Fruit fly (Drosophila melanogaster) whole organism, embryonic: ENCODE data around the gene CG10996.

Experiments used
- CG10147 ChIP-seq: fragments of 200-800 bp; sonication (Bioruptor generic); optimal IDR thresholded peaks from 2 replicates; lab custom pipeline; 2019; ENCODE audit warnings: missing biosample characterization, mild to moderate bottlenecking, missing genetic modification characterization, moderate library complexity
- CG12219 ChIP-seq: fragments of 200-800 bp; sonication (Bioruptor generic); optimal IDR thresholded peaks from 3 replicates; lab custom pipeline; 2018; ENCODE audit warnings: missing biosample characterization, mild to moderate bottlenecking, missing genetic modification characterization
- CG13287 ChIP-seq: fragments of 200-800 bp; sonication (Bioruptor generic); IDR thresholded peaks from 2 replicates; pipeline ENCODE4 v1.3.6; 2022; ENCODE audit warnings: missing biosample characterization, missing genetic modification characterization; ENCODE audit not compliant: partially characterized antibody
- CG13424 ChIP-seq: fragments of 200-800 bp; sonication (Bioruptor generic); optimal IDR thresholded peaks from 2 replicates; lab custom pipeline; 2019; ENCODE audit warnings: missing biosample characterization, mild to moderate bottlenecking, missing genetic modification characterization, moderate library complexity
- CG15514 ChIP-seq: fragments of 200-800 bp; sonication (Bioruptor generic); optimal IDR thresholded peaks from 3 replicates; lab custom pipeline; 2017; ENCODE audit warnings: missing biosample characterization, missing genetic modification characterization, mild to moderate bottlenecking, moderate library complexity, missing genetic modification reagents
- CG17359 ChIP-seq: fragments of 200-800 bp; sonication (Bioruptor generic); optimal IDR thresholded peaks from 3 replicates; lab custom pipeline; 2018; ENCODE audit warnings: missing biosample characterization, mild to moderate bottlenecking, missing genetic modification characterization, moderate library complexity
- CG17802 ChIP-seq: fragments of 200-800 bp; sonication (Bioruptor generic); optimal IDR thresholded peaks from 2 replicates; lab custom pipeline; 2018; ENCODE audit warnings: missing biosample characterization, mild to moderate bottlenecking, missing genetic modification characterization, moderate library complexity
- CG2120 ChIP-seq: fragments of 200-800 bp; sonication (Bioruptor generic); optimal IDR thresholded peaks from 3 replicates; lab custom pipeline; 2016; ENCODE audit warnings: missing biosample characterization, missing genetic modification characterization
- CG2202 ChIP-seq: fragments of 200-800 bp; sonication (Bioruptor generic); optimal IDR thresholded peaks from 2 replicates; lab custom pipeline; 2018; ENCODE audit warnings: missing biosample characterization, mild to moderate bottlenecking, missing genetic modification characterization
- CG2875 ChIP-seq: fragments of 200-800 bp; sonication (Bioruptor generic); optimal IDR thresholded peaks from 2 replicates; lab custom pipeline; 2017; ENCODE audit warnings: missing biosample characterization, mild to moderate bottlenecking, missing genetic modification characterization, missing genetic modification reagents
- CG3065 ChIP-seq: fragments of 200-800 bp; sonication (Bioruptor generic); optimal IDR thresholded peaks from 2 replicates; lab custom pipeline; 2016; ENCODE audit warnings: missing biosample characterization, missing genetic modification characterization
- CG31224 ChIP-seq: fragments of 200-800 bp; sonication (Bioruptor generic); IDR thresholded peaks from 2 replicates; pipeline ENCODE4 v1.3.6; 2022; ENCODE audit warnings: missing biosample characterization, missing genetic modification characterization
- CG31441 ChIP-seq: fragments of 200-800 bp; sonication (Bioruptor generic); IDR thresholded peaks from 2 replicates; pipeline ENCODE4 v1.3.6; 2022; ENCODE audit warnings: missing biosample characterization, missing genetic modification characterization
- CG33213 ChIP-seq: fragments of 200-800 bp; sonication (Bioruptor generic); optimal IDR thresholded peaks from 3 replicates; lab custom pipeline; 2016; ENCODE audit warnings: missing biosample characterization, missing genetic modification characterization
- CG3995 ChIP-seq: fragments of 200-800 bp; sonication (Bioruptor generic); optimal IDR thresholded peaks from 3 replicates; lab custom pipeline; 2016; ENCODE audit warnings: missing biosample characterization, missing genetic modification characterization
- CG42726 ChIP-seq: fragments of 200-800 bp; sonication (Bioruptor generic); IDR thresholded peaks from 2 replicates; pipeline ENCODE4 v1.3.6; 2022; ENCODE audit warnings: missing biosample characterization, missing genetic modification characterization; ENCODE audit not compliant: partially characterized antibody
- CG4360 ChIP-seq: fragments of 200-800 bp; sonication (Bioruptor generic); IDR thresholded peaks from 2 replicates; pipeline ENCODE4 v1.3.6; 2022; ENCODE audit warnings: missing biosample characterization, missing genetic modification characterization
- CG4424 ChIP-seq: fragments of 200-800 bp; sonication (Bioruptor generic); optimal IDR thresholded peaks from 3 replicates; lab custom pipeline; 2016; ENCODE audit warnings: missing biosample characterization, missing genetic modification characterization
- CG6654 ChIP-seq: fragments of 200-800 bp; sonication (Bioruptor generic); optimal IDR thresholded peaks from 2 replicates; lab custom pipeline; 2017; ENCODE audit warnings: missing biosample characterization, mild to moderate bottlenecking, missing genetic modification characterization
- CG7928 ChIP-seq: fragments of 200-800 bp; sonication (Bioruptor generic); optimal IDR thresholded peaks from 2 replicates; lab custom pipeline; 2017; ENCODE audit warnings: missing biosample characterization, mild to moderate bottlenecking, missing genetic modification characterization
- CG7987 ChIP-seq: fragments of 200-800 bp; sonication (Bioruptor generic); optimal IDR thresholded peaks from 2 replicates; lab custom pipeline; 2018; ENCODE audit warnings: missing biosample characterization, mild to moderate bottlenecking, missing genetic modification characterization, moderate library complexity
- CG9932 ChIP-seq: fragments of 200-800 bp; sonication (Bioruptor generic); IDR thresholded peaks from 2 replicates; pipeline ENCODE4 v1.3.6; 2022; ENCODE audit warnings: missing biosample characterization, missing genetic modification characterization
- CHES-1-like ChIP-seq: fragments of 200-800 bp; sonication (Bioruptor generic); optimal IDR thresholded peaks from 2 replicates; lab custom pipeline; 2016; ENCODE audit warnings: missing biosample characterization, missing genetic modification characterization
- Dip3 ChIP-seq: fragments of 200-800 bp; sonication (Bioruptor generic); optimal IDR thresholded peaks from 3 replicates; lab custom pipeline; 2016; ENCODE audit warnings: missing biosample characterization, missing genetic modification characterization
- GATAe ChIP-seq: fragments of 200-800 bp; sonication (Bioruptor generic); conservative IDR thresholded peaks from 2 replicates; pipeline ENCODE4 v1.3.6; 2022; ENCODE audit warnings: missing biosample characterization, missing genetic modification characterization
- H15 ChIP-seq: fragments of 200-800 bp; sonication (Bioruptor generic); IDR thresholded peaks from 3 replicates; pipeline ENCODE4 v1.3.6; 2022; ENCODE audit warnings: missing biosample characterization, missing genetic modification characterization
- HmgZ ChIP-seq: fragments of 200-800 bp; sonication (Bioruptor generic); optimal IDR thresholded peaks from 2 replicates; lab custom pipeline; 2018; ENCODE audit warnings: missing biosample characterization, mild to moderate bottlenecking, missing genetic modification characterization
- Med ChIP-seq: fragments of 200-800 bp; sonication (Bioruptor generic); peaks from one replicate; lab custom pipeline; 2016; ENCODE audit warnings: missing biosample characterization, missing genetic modification characterization, mild to moderate bottlenecking, inconsistent platforms, moderate library complexity
- Nf-YA ChIP-seq: fragments of 200-800 bp; sonication (Bioruptor generic); IDR thresholded peaks from 2 replicates; pipeline ENCODE4 v1.3.6; 2022; ENCODE audit warnings: missing biosample characterization, missing genetic modification characterization
- Ravus ChIP-seq: fragments of 200-800 bp; sonication (Bioruptor generic); IDR thresholded peaks from 2 replicates; pipeline ENCODE4 v1.3.6; 2022; ENCODE audit warnings: missing biosample characterization, missing genetic modification characterization
- TFAM ChIP-seq: fragments of 200-800 bp; sonication (Bioruptor generic); optimal IDR thresholded peaks from 2 replicates; lab custom pipeline; 2017; ENCODE audit warnings: missing biosample characterization, missing genetic modification characterization, inconsistent platforms
- bsh ChIP-seq, 2 experiments: fragments of 200-800 bp; sonication (Bioruptor generic); optimal IDR thresholded peaks; 2 replicates each; lab custom pipeline; 2017 to 2018; ENCODE audit warnings: mild to moderate bottlenecking in 2 of 2, missing biosample characterization in 2 of 2, missing genetic modification characterization in 2 of 2, moderate library complexity in 1 of 2
- cas ChIP-seq: fragments of 200-800 bp; sonication (Bioruptor generic); IDR thresholded peaks from 2 replicates; pipeline ENCODE4 v1.3.6; 2022; ENCODE audit warnings: missing biosample characterization, missing genetic modification characterization
- crol ChIP-seq: fragments of 200-800 bp; sonication (Bioruptor generic); IDR thresholded peaks from 2 replicates; pipeline ENCODE4 v1.3.6; 2022; ENCODE audit warnings: missing biosample characterization, missing genetic modification characterization
- dmrt11E ChIP-seq: fragments of 200-800 bp; sonication (Bioruptor generic); optimal IDR thresholded peaks from 3 replicates; lab custom pipeline; 2018; ENCODE audit warnings: missing biosample characterization, mild to moderate bottlenecking, missing genetic modification characterization, moderate library complexity
- dpn ChIP-seq, 2 experiments: fragments of 200-800 bp; sonication (Bioruptor generic); optimal IDR thresholded peaks; 3 replicates each; lab custom pipeline; 2016; ENCODE audit warnings: missing biosample characterization in 2 of 2, missing genetic modification characterization in 2 of 2
- ewg ChIP-seq: fragments of 200-800 bp; sonication (Bioruptor generic); optimal IDR thresholded peaks from 3 replicates; lab custom pipeline; 2017; ENCODE audit warnings: mild to moderate bottlenecking, missing biosample characterization, missing genetic modification reagents, missing genetic modification characterization
- gce ChIP-seq: fragments of 200-800 bp; sonication (Bioruptor generic); IDR thresholded peaks from 3 replicates; pipeline ENCODE4 v1.3.6; 2022; ENCODE audit warnings: missing biosample characterization, missing genetic modification characterization
- ham ChIP-seq: fragments of 200-800 bp; sonication (Bioruptor generic); IDR thresholded peaks from 2 replicates; pipeline ENCODE4 v1.3.6; 2022; ENCODE audit warnings: missing biosample characterization, missing genetic modification characterization
- her ChIP-seq: fragments of 200-800 bp; sonication (Bioruptor generic); optimal IDR thresholded peaks from 2 replicates; lab custom pipeline; 2016; ENCODE audit warnings: missing biosample characterization, missing genetic modification characterization
- kni ChIP-seq: fragments of 200-800 bp; sonication (Bioruptor generic); optimal IDR thresholded peaks from 3 replicates; lab custom pipeline; 2017; ENCODE audit warnings: mild to moderate bottlenecking, missing biosample characterization, missing genetic modification reagents, missing genetic modification characterization
- mld ChIP-seq: fragments of 200-800 bp; sonication (Bioruptor generic); IDR thresholded peaks from 3 replicates; pipeline ENCODE4 v1.3.6; 2022; ENCODE audit warnings: missing biosample characterization, missing genetic modification characterization; ENCODE audit not compliant: partially characterized antibody
- org-1 ChIP-seq: fragments of 200-800 bp; sonication (Bioruptor generic); optimal IDR thresholded peaks from 2 replicates; lab custom pipeline; 2017; ENCODE audit warnings: missing biosample characterization, missing genetic modification characterization
- pzg ChIP-seq: fragments of 200-800 bp; sonication (Bioruptor generic); optimal IDR thresholded peaks from 3 replicates; lab custom pipeline; 2018; ENCODE audit warnings: missing biosample characterization, mild to moderate bottlenecking, missing genetic modification characterization, moderate library complexity
- seq ChIP-seq: fragments of 200-800 bp; sonication (Bioruptor generic); IDR thresholded peaks from 2 replicates; pipeline ENCODE4 v1.3.6; 2022; ENCODE audit warnings: missing biosample characterization, missing genetic modification characterization
- sim ChIP-seq: fragments of 200-800 bp; sonication (Bioruptor generic); IDR thresholded peaks from 2 replicates; pipeline ENCODE4 v1.3.6; 2022; ENCODE audit warnings: missing biosample characterization, missing genetic modification characterization
- sisA ChIP-seq: fragments of 200-800 bp; sonication (Bioruptor generic); IDR thresholded peaks from 2 replicates; pipeline ENCODE4 v1.3.6; 2022; ENCODE audit warnings: missing biosample characterization, missing genetic modification characterization
- sna ChIP-seq: fragments of 200-800 bp; sonication (Bioruptor generic); IDR thresholded peaks from 2 replicates; pipeline ENCODE4 v1.3.6; 2022; ENCODE audit warnings: missing biosample characterization, missing genetic modification characterization; ENCODE audit not compliant: partially characterized antibody
- yki ChIP-seq: fragments of >200 bp; optimal IDR thresholded peaks from 3 replicates; lab custom pipeline; 2018

CG10996 gene

DNA sequence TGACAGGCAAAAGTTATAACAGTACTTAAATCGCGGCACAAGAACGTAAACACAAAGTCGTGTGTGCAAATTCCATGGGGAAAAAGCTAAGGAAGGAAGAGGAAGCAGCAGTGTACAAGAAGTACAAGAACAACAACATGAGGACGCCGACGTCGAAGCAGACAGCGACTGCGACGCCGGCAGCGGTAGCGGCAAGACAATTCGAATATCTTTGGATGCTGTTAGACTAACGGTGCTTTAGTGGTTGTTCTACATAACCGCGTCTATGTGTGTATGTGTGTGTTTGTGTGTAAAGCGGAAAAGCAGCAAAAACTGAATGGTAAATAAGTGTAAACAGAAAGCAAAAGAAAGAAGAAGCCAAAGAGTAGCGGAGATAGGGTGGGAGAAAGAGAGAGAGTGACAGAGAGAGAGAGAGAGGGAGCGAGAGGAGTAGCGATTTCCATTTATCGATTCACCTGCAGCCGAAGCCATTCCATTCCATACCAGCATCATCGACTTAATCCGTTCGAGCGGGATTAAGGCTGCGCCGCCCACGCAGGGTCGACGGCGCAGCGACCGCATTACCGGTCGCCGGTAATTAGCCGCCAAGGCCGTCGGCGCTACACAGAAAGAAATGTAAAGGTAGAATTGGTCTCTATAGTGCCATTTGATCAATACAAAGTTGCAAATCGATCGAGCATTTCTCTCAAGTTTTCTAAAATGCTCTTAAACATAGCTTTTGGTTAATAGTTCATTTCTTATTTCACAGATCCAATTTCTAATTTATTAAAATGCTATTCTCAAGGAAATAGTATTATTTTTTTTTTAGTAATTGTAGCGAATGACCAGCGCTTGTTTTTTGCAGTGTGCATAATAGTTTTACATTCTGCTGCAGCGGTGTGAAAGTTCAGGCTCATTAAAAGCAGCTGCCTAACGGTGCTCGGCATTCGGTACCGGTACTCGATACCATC, 13.2 kb downstream of the CG10996 start (continued):
- TF ChIP-seq CHES-1-like (no peak), her (GFP tag; lab: Kevin White, UChicago) (no peak), Nf-YA (no peak), CG4360 (GFP tag; lab: Robert Waterston, UW) (0 out of 2 replicates have a peak, but pooled peaks have one; percentile 26), pzg (GFP tag; lab: Kevin White, UChicago) (no peak), CG2202 (tag; lab: Kevin White, UChicago) (no peak), CG12219 (GFP tag; lab: Kevin White, UChicago) (peak; percentile 9), sim (GFP tag; lab: Robert Waterston, UW) (no peak), H15 (GFP tag; lab: Robert Waterston, UW) (no peak), HmgZ (tag; lab: Kevin White, UChicago) (no peak), Dip3 (peak; percentile 4), crol (GFP tag; lab: Robert Waterston, UW) (no peak), bsh (GFP tag; optimal IDR thresholded peaks at IDR 0.05; lab: Kevin White, UChicago) (peak in 1 of 2 experiments; percentile 66), kni (GFP tag; lab: Kevin White, UChicago) (no peak), ewg (GFP tag; lab: Kevin White, UChicago) (peak; percentile 41), CG10147 (no peak), CG31441 (GFP tag; lab: Robert Waterston, UW) (peak; percentile 73), ham (GFP tag; lab: Robert Waterston, UW) (no peak), CG2120 (peak; percentile 44), CG3995 (GFP tag; lab: Kevin White, UChicago) (no peak), CG3065 (GFP tag; lab: Kevin White, UChicago) (no peak), TFAM (GFP tag; lab: Kevin White, UChicago) (no peak), org-1 (peak; percentile 42), CG15514 (peak; percentile 18), CG7987 (GFP tag; lab: Kevin White, UChicago) (no peak), Ravus (GFP tag; lab: Robert Waterston, UW) (no peak), sisA (GFP tag; lab: Robert Waterston, UW) (peak; percentile 59), CG31224 (GFP tag; lab: Robert Waterston, UW) (no peak), mld (GFP tag; lab: Robert Waterston, UW) (no peak), CG13287 (GFP tag; lab: Robert Waterston, UW) (no peak), sna (no peak), CG4424 (GFP tag; lab: Kevin White, UChicago) (peak; percentile 59), cas (GFP tag; lab: Robert Waterston, UW) (no peak), CG13424 (peak; percentile 59), CG17802 (tag; lab: Kevin White, UChicago) (peak; percentile 6), dpn (GFP tag; optimal IDR thresholded peaks at IDR 0.05; lab: Kevin White, UChicago) (peak; percentile 44 to 55), CG2875 (GFP tag; lab: Kevin White, UChicago) (peak; percentile 42), CG42726 (GFP tag; lab: Robert Waterston, UW) (no peak), seq (0 out of 2 replicates have a peak, but pooled peaks have one; percentile 28), yki (no peak), GATAe (no peak), CG6654 (GFP tag; lab: Kevin White, UChicago) (peak; percentile 24), dmrt11E (tag; lab: Kevin White, UChicago) (peak; percentile 30), Med (GFP tag; lab: Kevin White, UChicago) (peak; percentile 77), CG7928 (GFP tag; lab: Kevin White, UChicago) (no peak), CG17359 (tag; lab: Kevin White, UChicago) (peak; percentile 78), CG33213 (GFP tag; lab: Kevin White, UChicago) (no peak), CG9932 (GFP tag; lab: Robert Waterston, UW) (0 out of 2 replicates have a peak, but pooled peaks have one; percentile 13), gce (GFP tag; lab: Robert Waterston, UW) (no peak)
